Worm (Caenorhabditis elegans) whole organism, L4 larva: Measurements from ENCODE around the gene F10E9.12.

ENCODE experiments used
- F49E8.2 ChIP-seq: sonication (generic microtip); optimal IDR thresholded peaks from 2 replicates; lab custom pipeline; 2016; ENCODE audit warnings: missing compliant biosample characterization, mild to moderate bottlenecking, missing genetic modification characterization, borderline replicate concordance
- R02D3.7 ChIP-seq: fragments of 150-350 bp; sonication (generic microtip); optimal IDR thresholded peaks from 3 replicates; lab custom pipeline; 2014; ENCODE audit warnings: missing biosample characterization, missing genetic modification characterization
- nhr-25 ChIP-seq: sonication (generic microtip); optimal IDR thresholded peaks from 2 replicates; lab custom pipeline; 2017; ENCODE audit warnings: missing genetic modification characterization, mild to moderate bottlenecking, missing compliant biosample characterization, antibody characterized with exemption, moderate library complexity, borderline replicate concordance; ENCODE audit not compliant: insufficient read depth

DNA sequence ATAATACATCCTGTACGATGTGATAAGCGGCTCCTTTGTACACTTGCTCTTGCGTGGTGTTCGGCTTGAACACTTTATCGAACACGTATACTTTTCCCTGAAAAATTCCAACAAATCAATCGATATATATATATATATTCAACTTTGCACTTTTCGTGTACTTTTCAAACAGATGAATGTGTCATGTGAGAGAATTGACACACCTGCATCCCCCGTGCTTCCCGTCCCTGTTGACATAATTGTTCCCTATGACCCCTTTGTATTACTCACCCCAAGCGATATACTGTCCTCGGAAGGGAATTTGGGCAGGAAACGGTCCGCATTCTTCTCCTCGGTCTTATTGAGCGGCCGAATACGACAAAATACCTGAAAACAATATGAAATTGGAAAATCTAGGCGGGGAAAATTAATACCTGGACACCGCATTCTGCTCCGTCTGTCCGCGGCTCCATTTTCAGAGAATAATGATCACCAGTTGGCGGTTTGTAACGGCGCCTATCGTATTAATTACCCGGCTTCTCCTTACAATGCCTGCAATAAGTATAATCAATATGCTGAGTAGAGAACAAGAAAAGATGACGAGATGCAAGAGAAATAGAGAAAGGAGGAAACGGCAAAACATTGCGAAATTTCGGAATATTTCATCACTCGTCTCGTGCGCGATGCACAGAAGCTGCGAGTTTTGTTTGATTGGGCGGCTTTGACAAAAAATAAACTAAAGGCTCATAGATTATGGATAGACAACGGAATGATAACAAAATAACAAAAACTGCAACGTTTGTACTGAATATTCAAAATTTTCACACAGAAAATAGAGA lies 30.5 kb downstream of the F10E9.12 start, which contains the start of gene unc-116:
- TF ChIP-seq R02D3.7 (tag; lab: Kevin White, UChicago), result no peak
- TF ChIP-seq F49E8.2 (tag; lab: Kevin White, UChicago), result no peak
- no peak for TF ChIP-seq nhr-25 (tag; lab: Kevin White, UChicago)
